Worm (Caenorhabditis elegans) whole organism, mixed stage, embryonic: ENCODE results near the gene fbxa-113.

Experiments
- M03D4.4 ChIP-seq: sonication (generic microtip); optimal IDR thresholded peaks from 2 replicates; lab custom pipeline; 2017; ENCODE audit warnings: mild to moderate bottlenecking, missing genetic modification characterization, missing compliant biosample characterization
- bed-3 ChIP-seq: fragments of 200-800 bp; sonication (Bioruptor generic); optimal IDR thresholded peaks from 3 replicates; lab custom pipeline; 2018; ENCODE audit warnings: mild to moderate bottlenecking, missing genetic modification characterization, moderate library complexity, missing compliant biosample characterization
- blmp-1 ChIP-seq: fragments of 150-350 bp; optimal IDR thresholded peaks from 2 replicates; lab custom pipeline; 2014; ENCODE audit warnings: missing biosample characterization, missing genetic modification characterization
- ceh-39 ChIP-seq: fragments of 150-350 bp; optimal IDR thresholded peaks from 2 replicates; lab custom pipeline; 2014; ENCODE audit warnings: missing biosample characterization, missing genetic modification characterization
- ceh-43 ChIP-seq: fragments of 200-800 bp; sonication (Bioruptor generic); optimal IDR thresholded peaks from 2 replicates; lab custom pipeline; 2018; ENCODE audit warnings: mild to moderate bottlenecking, missing genetic modification characterization, moderate library complexity, missing compliant biosample characterization
- ceh-83 ChIP-seq: fragments of 200-800 bp; sonication (Bioruptor generic); optimal IDR thresholded peaks from 2 replicates; lab custom pipeline; 2018; ENCODE audit warnings: mild to moderate bottlenecking, missing genetic modification characterization, missing compliant biosample characterization
- ces-1 ChIP-seq: fragments of 150-350 bp; optimal IDR thresholded peaks from 2 replicates; lab custom pipeline; 2014; ENCODE audit warnings: missing biosample characterization, missing genetic modification reagents, missing genetic modification characterization
- cnd-1 ChIP-seq: fragments of 200-800 bp; sonication (Bioruptor generic); optimal IDR thresholded peaks from 2 replicates; lab custom pipeline; 2018; ENCODE audit warnings: mild to moderate bottlenecking, missing genetic modification characterization, missing compliant biosample characterization
- drap-1 ChIP-seq: fragments of 200-800 bp; sonication (Bioruptor generic); optimal IDR thresholded peaks from 3 replicates; lab custom pipeline; 2018; ENCODE audit warnings: mild to moderate bottlenecking, missing genetic modification characterization, missing compliant biosample characterization
- elt-1 ChIP-seq: sonication (generic microtip); optimal IDR thresholded peaks from 2 replicates; lab custom pipeline; 2017; ENCODE audit warnings: missing genetic modification characterization, mild to moderate bottlenecking, missing compliant biosample characterization, antibody characterized with exemption, moderate library complexity, borderline replicate concordance; ENCODE audit not compliant: insufficient read depth
- elt-3 ChIP-seq: fragments of 150-350 bp; optimal IDR thresholded peaks from 2 replicates; lab custom pipeline; 2014; ENCODE audit warnings: missing biosample characterization, missing genetic modification characterization
- flh-1 ChIP-seq: fragments of 200-800 bp; sonication (Bioruptor generic); optimal IDR thresholded peaks from 2 replicates; lab custom pipeline; 2018; ENCODE audit warnings: mild to moderate bottlenecking, missing genetic modification characterization, moderate library complexity, missing compliant biosample characterization
- ham-2 ChIP-seq: fragments of 200-800 bp; sonication (Bioruptor generic); optimal IDR thresholded peaks from 2 replicates; lab custom pipeline; 2018; ENCODE audit warnings: mild to moderate bottlenecking, missing genetic modification characterization, missing compliant biosample characterization
- hlh-1 ChIP-seq: fragments of 150-350 bp; optimal IDR thresholded peaks from 2 replicates; lab custom pipeline; 2014; ENCODE audit warnings: missing biosample characterization, missing genetic modification reagents, missing genetic modification characterization
- lin-13 ChIP-seq: fragments of 150-350 bp; optimal IDR thresholded peaks from 2 replicates; lab custom pipeline; 2014; ENCODE audit warnings: missing biosample characterization, missing genetic modification characterization
- lin-32 ChIP-seq: fragments of 200-800 bp; sonication (Bioruptor generic); optimal IDR thresholded peaks from 2 replicates; lab custom pipeline; 2018; ENCODE audit warnings: mild to moderate bottlenecking, missing genetic modification characterization, missing compliant biosample characterization
- lsy-2 ChIP-seq: fragments of 150-350 bp; optimal IDR thresholded peaks from 2 replicates; lab custom pipeline; 2014; ENCODE audit warnings: missing biosample characterization, missing genetic modification characterization
- mab-5 ChIP-seq: fragments of 150-350 bp; optimal IDR thresholded peaks from 2 replicates; lab custom pipeline; 2014; ENCODE audit warnings: missing biosample characterization, missing genetic modification characterization
- mep-1 ChIP-seq: fragments of 150-350 bp; optimal IDR thresholded peaks from 2 replicates; lab custom pipeline; 2017; ENCODE audit warnings: missing biosample characterization, missing genetic modification reagents, missing genetic modification characterization, inconsistent platforms
- mls-2 ChIP-seq: sonication (generic microtip); optimal IDR thresholded peaks from 2 replicates; lab custom pipeline; 2016; ENCODE audit warnings: mild to moderate bottlenecking, missing genetic modification characterization, moderate library complexity, missing compliant biosample characterization
- nhr-12 ChIP-seq: fragments of 150-350 bp; optimal IDR thresholded peaks from 2 replicates; lab custom pipeline; 2014; ENCODE audit warnings: missing biosample characterization, missing genetic modification characterization
- nhr-2 ChIP-seq: fragments of 150-350 bp; optimal IDR thresholded peaks from 2 replicates; lab custom pipeline; 2014; ENCODE audit warnings: missing biosample characterization, missing genetic modification characterization
- nhr-237 ChIP-seq: fragments of 150-350 bp; optimal IDR thresholded peaks from 2 replicates; lab custom pipeline; 2014; ENCODE audit warnings: missing biosample characterization, missing genetic modification characterization
- nhr-28 ChIP-seq: fragments of 150-350 bp; optimal IDR thresholded peaks from 2 replicates; lab custom pipeline; 2014; ENCODE audit warnings: missing biosample characterization, missing genetic modification characterization
- nhr-76 ChIP-seq: sonication (generic microtip); optimal IDR thresholded peaks from 2 replicates; lab custom pipeline; 2017; ENCODE audit warnings: missing biosample characterization, missing genetic modification characterization
- pha-4 ChIP-seq: fragments of 150-350 bp; optimal IDR thresholded peaks from 2 replicates; lab custom pipeline; 2018; ENCODE audit warnings: missing biosample characterization, missing genetic modification reagents, missing genetic modification characterization
- sem-2 ChIP-seq: fragments of 200-800 bp; sonication (Bioruptor generic); optimal IDR thresholded peaks from 2 replicates; lab custom pipeline; 2018; ENCODE audit warnings: mild to moderate bottlenecking, missing genetic modification characterization, missing compliant biosample characterization
- snpc-4 ChIP-seq: fragments of 150-350 bp; optimal IDR thresholded peaks from 2 replicates; lab custom pipeline; 2014; ENCODE audit warnings: missing biosample characterization, missing genetic modification characterization
- sptf-1 ChIP-seq: sonication (generic microtip); optimal IDR thresholded peaks from 2 replicates; lab custom pipeline; 2017; ENCODE audit warnings: mild to moderate bottlenecking, missing genetic modification characterization, moderate library complexity, missing compliant biosample characterization
- tbx-8 ChIP-seq: fragments of 200-800 bp; sonication (Bioruptor generic); optimal IDR thresholded peaks from 2 replicates; lab custom pipeline; 2018; ENCODE audit warnings: mild to moderate bottlenecking, missing genetic modification characterization, moderate library complexity, missing compliant biosample characterization
- unc-120 ChIP-seq: sonication (generic microtip); optimal IDR thresholded peaks from 2 replicates; lab custom pipeline; 2017; ENCODE audit warnings: missing genetic modification characterization, missing compliant biosample characterization; ENCODE audit not compliant: poor library complexity, severe bottlenecking
- unc-39 ChIP-seq: fragments of 150-350 bp; optimal IDR thresholded peaks from 2 replicates; lab custom pipeline; 2014; ENCODE audit warnings: missing biosample characterization, missing genetic modification characterization
- unc-62 ChIP-seq: fragments of 150-350 bp; optimal IDR thresholded peaks from 2 replicates; lab custom pipeline; 2014; ENCODE audit warnings: missing biosample characterization, missing genetic modification reagents, missing genetic modification characterization
- zip-8 ChIP-seq: fragments of 150-350 bp; optimal IDR thresholded peaks from 2 replicates; lab custom pipeline; 2014; ENCODE audit warnings: missing biosample characterization, missing genetic modification characterization
- ztf-11 ChIP-seq: fragments of 150-350 bp; optimal IDR thresholded peaks from 2 replicates; lab custom pipeline; 2014; ENCODE audit warnings: missing biosample characterization, missing genetic modification characterization

fbxa-113 gene

ce11 chrV:20203085-20203484, at the start of gene fbxa-113:
TSS of gene fbxa-113 (plus strand) at chrV:20203385.
- TF ChIP-seq M03D4.4 (tag; lab: Kevin White, UChicago), result no peak
- no peak for TF ChIP-seq tbx-8
- TF ChIP-seq pha-4 (tag; lab: Kevin White, UChicago), result no peak
- no peak for TF ChIP-seq unc-120 (tag; lab: Kevin White, UChicago)
- no peak for TF ChIP-seq nhr-12 (tag; lab: Kevin White, UChicago)
- TF ChIP-seq zip-8 (tag; lab: Kevin White, UChicago), result no peak
- no peak for TF ChIP-seq ceh-39 (tag; lab: Kevin White, UChicago)
- no peak for TF ChIP-seq nhr-76
- TF ChIP-seq sem-2 (GFP tag; lab: Kevin White, UChicago), result no peak
- TF ChIP-seq lin-13, result no peak
- no peak for TF ChIP-seq ceh-83 (GFP tag; lab: Kevin White, UChicago)
- TF ChIP-seq elt-1 (tag; lab: Kevin White, UChicago), result no peak
- no peak for TF ChIP-seq unc-39 (tag; lab: Kevin White, UChicago)
- TF ChIP-seq sptf-1, result no peak
- no peak for TF ChIP-seq nhr-237 (tag; lab: Kevin White, UChicago)
- TF ChIP-seq flh-1 (GFP tag; lab: Kevin White, UChicago), result no peak
- TF ChIP-seq mep-1, result no peak

ce11 chrV:20158223-20158622, 45.0 kb upstream of the fbxa-113 start, which contains the start of gene F19B2.6:
TSS of gene F19B2.6 (plus strand) at chrV:20158523.
- TF ChIP-seq ham-2 (GFP tag; lab: Kevin White, UChicago) (no peak), unc-120 (tag; lab: Kevin White, UChicago) (no peak), ces-1 (no peak), ztf-11 (tag; lab: Kevin White, UChicago) (no peak), nhr-28 (tag; lab: Kevin White, UChicago) (no peak), snpc-4 (tag; lab: Kevin White, UChicago) (no peak), nhr-237 (tag; lab: Kevin White, UChicago) (no peak), unc-39 (tag; lab: Kevin White, UChicago) (no peak), tbx-8 (no peak), mls-2 (no peak), lin-13 (no peak), sptf-1 (no peak), ceh-39 (tag; lab: Kevin White, UChicago) (no peak), unc-62 (GFP tag; lab: Kevin White, UChicago) (no peak), zip-8 (tag; lab: Kevin White, UChicago) (no peak), drap-1 (GFP tag; lab: Kevin White, UChicago) (no peak)

ce11 chrV:20161781-20162289, 41.4 kb upstream of the fbxa-113 start:
- TF ChIP-seq ham-2 (GFP tag; lab: Kevin White, UChicago) (no peak), ceh-83 (GFP tag; lab: Kevin White, UChicago) (no peak), nhr-28 (tag; lab: Kevin White, UChicago) (no peak), lsy-2 (no peak), M03D4.4 (tag; lab: Kevin White, UChicago) (no peak), nhr-12 (tag; lab: Kevin White, UChicago) (no peak), zip-8 (tag; lab: Kevin White, UChicago) (no peak), unc-39 (tag; lab: Kevin White, UChicago) (no peak), nhr-76 (no peak), ceh-39 (tag; lab: Kevin White, UChicago) (no peak), sem-2 (GFP tag; lab: Kevin White, UChicago) (no peak), pha-4 (tag; lab: Kevin White, UChicago) (no peak), cnd-1 (tag; lab: Kevin White, UChicago) (no peak), sptf-1 (no peak), lin-32 (GFP tag; lab: Kevin White, UChicago) (no peak), drap-1 (GFP tag; lab: Kevin White, UChicago) (no peak), snpc-4 (tag; lab: Kevin White, UChicago) (no peak), ceh-43 (GFP tag; lab: Kevin White, UChicago) (no peak)
- TF ChIP-seq, all 35 proteins: peak for 0

DNA sequence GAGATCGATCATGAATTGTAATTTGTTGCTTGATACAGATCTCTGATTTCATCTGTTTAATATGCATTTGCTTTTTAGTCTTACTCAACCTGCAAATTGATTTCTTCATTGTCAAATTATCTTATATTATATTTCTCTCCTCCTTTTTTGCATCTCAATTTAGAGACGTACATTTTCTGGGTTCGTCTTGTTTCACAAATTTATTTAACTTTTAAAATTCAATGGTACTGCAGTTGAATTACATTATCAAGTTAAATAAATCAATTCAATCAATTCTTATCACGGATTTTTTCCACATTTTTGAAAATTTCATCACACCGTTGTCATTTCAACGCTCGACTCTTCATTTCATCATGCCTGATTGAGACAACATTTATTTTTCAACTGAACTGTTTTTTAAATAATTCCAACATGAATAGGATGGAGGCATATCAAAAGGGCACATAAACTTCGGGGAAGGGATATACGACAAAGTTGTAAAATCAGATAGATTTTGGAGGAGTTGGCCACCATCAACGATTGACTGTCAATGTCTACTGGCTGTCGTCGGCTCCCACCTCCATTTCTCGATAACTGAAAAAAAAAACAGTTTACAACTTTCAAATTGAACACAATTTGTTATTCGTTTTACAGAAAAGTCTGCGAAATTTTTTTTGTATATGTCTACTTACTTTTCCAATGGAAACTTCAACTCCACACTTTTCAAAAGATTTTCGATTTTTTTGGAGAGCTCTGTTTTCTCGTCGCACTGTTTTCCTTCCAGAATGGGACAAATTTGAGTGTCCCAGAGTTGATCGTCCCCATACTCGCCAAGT, 40.7 kb upstream of the fbxa-113 start:
- TF ChIP-seq flh-1 (GFP tag; lab: Kevin White, UChicago) (no peak), nhr-237 (tag; lab: Kevin White, UChicago) (no peak), blmp-1 (no peak), sptf-1 (no peak), unc-120 (tag; lab: Kevin White, UChicago) (no peak), mls-2 (no peak), lin-32 (GFP tag; lab: Kevin White, UChicago) (no peak), elt-3 (tag; lab: Kevin White, UChicago) (no peak), bed-3 (no peak), lsy-2 (no peak), unc-62 (GFP tag; lab: Kevin White, UChicago) (no peak), nhr-2 (tag; lab: Kevin White, UChicago) (no peak), sem-2 (GFP tag; lab: Kevin White, UChicago) (no peak), mab-5 (tag; lab: Kevin White, UChicago) (no peak), ham-2 (GFP tag; lab: Kevin White, UChicago) (no peak), unc-39 (tag; lab: Kevin White, UChicago) (no peak), snpc-4 (tag; lab: Kevin White, UChicago) (no peak), ceh-83 (GFP tag; lab: Kevin White, UChicago) (no peak), hlh-1 (tag; lab: Kevin White, UChicago) (no peak), pha-4 (tag; lab: Kevin White, UChicago) (no peak)
